Fruit fly (Drosophila melanogaster): ENCODE results near the gene CG4768.

The CG4768 gene

dm6 chrX:16815168-16815567 is 23.2 kb downstream of the CG4768 start (continued):
- no peak for TF ChIP-seq CG9932 (GFP tag; IDR thresholded peaks at IDR 0.05)
- TF ChIP-seq CG18262 (tag; optimal IDR thresholded peaks at IDR 0.05), result peak; percentile 39
- no peak for TF ChIP-seq CG17361 (GFP tag; IDR thresholded peaks at IDR 0.05)
- TF ChIP-seq Hr78 (GFP tag; optimal IDR thresholded peaks at IDR 0.05), result no peak
- TF ChIP-seq CG15011 (GFP tag; optimal IDR thresholded peaks at IDR 0.05), result no peak
- TF ChIP-seq CG18764 (GFP tag; optimal IDR thresholded peaks at IDR 0.05), result no peak
- peak; percentile 26; the same call in 1 of the 2 replicates for TF ChIP-seq CG32767 (GFP tag; IDR thresholded peaks at IDR 0.05)
- peak; percentile 22 for TF ChIP-seq CG10979 (tag; optimal IDR thresholded peaks at IDR 0.05)
- TF ChIP-seq sens (GFP tag), result peak; percentile 57
- peak; percentile 26; the same call in 1 of the 3 replicates for TF ChIP-seq croc (GFP tag; conservative IDR thresholded peaks at IDR 0.05)
- 0 out of 2 replicates have a peak, but pooled peaks have one; percentile 21 for TF ChIP-seq E2f1 (GFP tag; IDR thresholded peaks at IDR 0.05)
- TF ChIP-seq ems (GFP tag; optimal IDR thresholded peaks at IDR 0.05), result no peak
- no peak for TF ChIP-seq sim (GFP tag; IDR thresholded peaks at IDR 0.05)
- peak; percentile 28 for TF ChIP-seq nmo (GFP tag; optimal IDR thresholded peaks at IDR 0.05)
- no peak for TF ChIP-seq CG8089 (GFP tag; optimal IDR thresholded peaks at IDR 0.05)
- TF ChIP-seq ci (GFP tag; IDR thresholded peaks at IDR 0.05), result no peak
- peak; percentile 31; the same call in 1 of the 3 replicates for TF ChIP-seq tgo (GFP tag; IDR thresholded peaks at IDR 0.05)
- no peak for TF ChIP-seq CG10209 (GFP tag; optimal IDR thresholded peaks at IDR 0.05)
- TF ChIP-seq CG11696 (GFP tag; IDR thresholded peaks at IDR 0.05), result peak; percentile 60
- TF ChIP-seq CG2678 (tag; optimal IDR thresholded peaks at IDR 0.05), result peak; percentile 49
- no peak for TF ChIP-seq CG8388 (GFP tag; optimal IDR thresholded peaks at IDR 0.05)
- no peak for TF ChIP-seq prd (optimal IDR thresholded peaks at IDR 0.05)
- TF ChIP-seq prd (GFP tag; IDR thresholded peaks at IDR 0.05), result peak; percentile 28; the same call in 1 of the 3 replicates
- no peak for TF ChIP-seq CG31388 (GFP tag; optimal IDR thresholded peaks at IDR 0.05)
- TF ChIP-seq ewg (GFP tag; optimal IDR thresholded peaks at IDR 0.05), result no peak
- TF ChIP-seq fu2 (GFP tag; optimal IDR thresholded peaks at IDR 0.05), result no peak
- no peak for TF ChIP-seq sima (GFP tag; optimal IDR thresholded peaks at IDR 0.05)
- TF ChIP-seq CG10267 (tag; optimal IDR thresholded peaks at IDR 0.05), result no peak
- TF ChIP-seq Oaz (GFP tag; IDR thresholded peaks at IDR 0.05), result no peak
- TF ChIP-seq Gsc (GFP tag; IDR thresholded peaks at IDR 0.05), result no peak
- no peak for TF ChIP-seq fd102C (GFP tag; optimal IDR thresholded peaks at IDR 0.05)
- TF ChIP-seq pum (GFP tag; optimal IDR thresholded peaks at IDR 0.05), result no peak
- TF ChIP-seq CG7839 (tag; optimal IDR thresholded peaks at IDR 0.05), result peak; percentile 39
- TF ChIP-seq hkb (optimal IDR thresholded peaks at IDR 0.05), result no peak
- 0 out of 2 replicates have a peak, but pooled peaks have one; percentile 36 for TF ChIP-seq hkb (GFP tag; IDR thresholded peaks at IDR 0.05)
- no peak for TF ChIP-seq CG33557 (GFP tag; optimal IDR thresholded peaks at IDR 0.05)
- TF ChIP-seq sug (tag; optimal IDR thresholded peaks at IDR 0.05), result no peak
- TF ChIP-seq zen2 (GFP tag; IDR thresholded peaks at IDR 0.05; ENCODE audit: partially characterized antibody), result no peak
- TF ChIP-seq cwo (GFP tag; optimal IDR thresholded peaks at IDR 0.05), result no peak
- TF ChIP-seq CG6791 (GFP tag; IDR thresholded peaks at IDR 0.05; ENCODE audit: partially characterized antibody), result no peak
- peak; percentile 23 for TF ChIP-seq ind (GFP tag; optimal IDR thresholded peaks at IDR 0.05)
- no peak for TF ChIP-seq CG1233 (GFP tag; optimal IDR thresholded peaks at IDR 0.05)
- TF ChIP-seq Atf6 (GFP tag; IDR thresholded peaks at IDR 0.05), result 0 out of 2 replicates have a peak, but pooled peaks have one; percentile 23
- 0 out of 2 replicates have a peak, but pooled peaks have one; percentile 28 for TF ChIP-seq HLH3B (GFP tag; IDR thresholded peaks at IDR 0.05)
- TF ChIP-seq CG11456 (GFP tag; IDR thresholded peaks at IDR 0.05), result no peak
- TF ChIP-seq dm (GFP tag; optimal IDR thresholded peaks at IDR 0.05), result no peak
- peak in 1 of 2 experiments; percentile 53 for TF ChIP-seq Hr51 (GFP tag; optimal IDR thresholded peaks at IDR 0.05)
- TF ChIP-seq CG6683 (GFP tag; optimal IDR thresholded peaks at IDR 0.05), result no peak
- TF ChIP-seq trem (tag; optimal IDR thresholded peaks at IDR 0.05), result no peak
- no peak for TF ChIP-seq wek (GFP tag; optimal IDR thresholded peaks at IDR 0.05)
- TF ChIP-seq CG31365 (tag; optimal IDR thresholded peaks at IDR 0.05), result no peak

Measured in whole organism, embryonic.